Fruit fly (Drosophila melanogaster) whole organism, embryonic: ENCODE data around the gene CNMa.

ENCODE experiments used
- Atf6 ChIP-seq: fragments of 200-800 bp; sonication (Bioruptor generic); IDR thresholded peaks from 2 replicates; pipeline ENCODE4 v1.3.6; 2022; ENCODE audit warnings: missing biosample characterization, missing genetic modification characterization
- CG10543 ChIP-seq: fragments of 200-800 bp; sonication (Bioruptor generic); optimal IDR thresholded peaks from 3 replicates; lab custom pipeline; 2017; ENCODE audit warnings: missing biosample characterization, mild to moderate bottlenecking, missing genetic modification characterization, moderate library complexity
- CG11085 ChIP-seq: fragments of 200-800 bp; sonication (Bioruptor generic); IDR thresholded peaks from 2 replicates; pipeline ENCODE4 v1.3.6; 2022; ENCODE audit warnings: missing biosample characterization, missing genetic modification characterization
- CG13624 ChIP-seq: fragments of 200-800 bp; sonication (Bioruptor generic); optimal IDR thresholded peaks from 2 replicates; lab custom pipeline; 2016; ENCODE audit warnings: missing biosample characterization, missing genetic modification characterization
- CG14050 ChIP-seq: fragments of 200-800 bp; sonication (Bioruptor generic); IDR thresholded peaks from 3 replicates; pipeline ENCODE4 v1.3.6; 2022; ENCODE audit warnings: missing biosample characterization, missing genetic modification characterization
- CG14441 ChIP-seq: fragments of 200-800 bp; sonication (Bioruptor generic); IDR thresholded peaks from 2 replicates; pipeline ENCODE4 v1.3.6; 2022; ENCODE audit warnings: missing biosample characterization, missing genetic modification characterization
- CG14965 ChIP-seq: fragments of 200-800 bp; sonication (Bioruptor generic); optimal IDR thresholded peaks from 2 replicates; lab custom pipeline; 2016; ENCODE audit warnings: missing biosample characterization, missing genetic modification characterization, borderline replicate concordance
- CG15269 ChIP-seq: fragments of 200-800 bp; sonication (Bioruptor generic); optimal IDR thresholded peaks from 2 replicates; lab custom pipeline; 2018; ENCODE audit warnings: missing biosample characterization, mild to moderate bottlenecking, missing genetic modification characterization, moderate library complexity
- CG1602 ChIP-seq: fragments of 200-800 bp; sonication (Bioruptor generic); optimal IDR thresholded peaks from 3 replicates; lab custom pipeline; 2016; ENCODE audit warnings: missing biosample characterization, missing genetic modification characterization
- CG17328 ChIP-seq: fragments of 200-800 bp; sonication (Bioruptor generic); IDR thresholded peaks from 2 replicates; pipeline ENCODE4 v1.3.6; 2022; ENCODE audit warnings: missing biosample characterization, missing genetic modification characterization
- CG17385 ChIP-seq: fragments of 200-800 bp; sonication (Bioruptor generic); optimal IDR thresholded peaks from 3 replicates; lab custom pipeline; 2018; ENCODE audit warnings: missing biosample characterization, mild to moderate bottlenecking, missing genetic modification characterization
- CG17802 ChIP-seq: fragments of 200-800 bp; sonication (Bioruptor generic); optimal IDR thresholded peaks from 2 replicates; lab custom pipeline; 2018; ENCODE audit warnings: missing biosample characterization, mild to moderate bottlenecking, missing genetic modification characterization, moderate library complexity
- CG17829 ChIP-seq: fragments of 200-800 bp; optimal IDR thresholded peaks from 2 replicates; lab custom pipeline; 2019; ENCODE audit warnings: missing biosample characterization, mild to moderate bottlenecking, missing genetic modification characterization, moderate library complexity
- CG18764 ChIP-seq: fragments of 200-800 bp; sonication (Bioruptor generic); optimal IDR thresholded peaks from 3 replicates; lab custom pipeline; 2016; ENCODE audit warnings: missing biosample characterization, missing genetic modification characterization
- CG2712 ChIP-seq: fragments of 200-800 bp; optimal IDR thresholded peaks from 3 replicates; lab custom pipeline; 2019; ENCODE audit warnings: missing biosample characterization, mild to moderate bottlenecking, missing genetic modification characterization, moderate library complexity
- CG31365 ChIP-seq: fragments of 200-800 bp; sonication (Bioruptor generic); optimal IDR thresholded peaks from 2 replicates; lab custom pipeline; 2018; ENCODE audit warnings: missing biosample characterization, mild to moderate bottlenecking, missing genetic modification characterization
- CG4707 ChIP-seq: fragments of 200-800 bp; sonication (Bioruptor generic); optimal IDR thresholded peaks from 2 replicates; lab custom pipeline; 2018; ENCODE audit warnings: missing biosample characterization, mild to moderate bottlenecking, missing genetic modification characterization, moderate library complexity
- CG6254 ChIP-seq: fragments of 200-800 bp; sonication (Bioruptor generic); optimal IDR thresholded peaks from 3 replicates; lab custom pipeline; 2017; ENCODE audit warnings: mild to moderate bottlenecking, missing biosample characterization, missing genetic modification reagents, missing genetic modification characterization
- CG6683 ChIP-seq: fragments of 200-800 bp; sonication (Bioruptor generic); optimal IDR thresholded peaks from 2 replicates; lab custom pipeline; 2017; ENCODE audit warnings: missing biosample characterization, mild to moderate bottlenecking, missing genetic modification characterization, missing genetic modification reagents
- CG6689 ChIP-seq: fragments of 200-800 bp; sonication (Bioruptor generic); IDR thresholded peaks from 2 replicates; pipeline ENCODE4 v1.3.6; 2022; ENCODE audit warnings: missing biosample characterization, missing genetic modification characterization
- CG7987 ChIP-seq: fragments of 200-800 bp; sonication (Bioruptor generic); optimal IDR thresholded peaks from 2 replicates; lab custom pipeline; 2018; ENCODE audit warnings: missing biosample characterization, mild to moderate bottlenecking, missing genetic modification characterization, moderate library complexity
- CG8290 ChIP-seq, 3 experiments: fragments of 200-800 bp; sonication (Bioruptor generic); optimal IDR thresholded peaks; 2 replicates each; lab custom pipeline; 2016 to 2019; ENCODE audit warnings: missing biosample characterization in 3 of 3, missing genetic modification characterization in 3 of 3, mild to moderate bottlenecking in 2 of 3, moderate library complexity in 1 of 3
- CG9727 ChIP-seq: fragments of 200-800 bp; sonication (Bioruptor generic); optimal IDR thresholded peaks from 3 replicates; lab custom pipeline; 2017; ENCODE audit warnings: missing biosample characterization, mild to moderate bottlenecking, missing genetic modification characterization
- CHES-1-like ChIP-seq: fragments of 200-800 bp; sonication (Bioruptor generic); optimal IDR thresholded peaks from 2 replicates; lab custom pipeline; 2016; ENCODE audit warnings: missing biosample characterization, missing genetic modification characterization
- D ChIP-seq, 2 experiments: fragments of 200-800 bp in 1 of 2; fragments of >200 bp in 1 of 2; sonication (Bioruptor generic) in 1 of 2; optimal IDR thresholded peaks; 2 replicates in 1 of 2; 3 replicates in 1 of 2; lab custom pipeline; 2017; ENCODE audit warnings: mild to moderate bottlenecking in 1 of 2, missing biosample characterization in 1 of 2, missing genetic modification characterization in 1 of 2, missing genetic modification reagents in 1 of 2
- Fer3 ChIP-seq: fragments of 200-800 bp; sonication (Bioruptor generic); optimal IDR thresholded peaks from 2 replicates; lab custom pipeline; 2018; ENCODE audit warnings: missing biosample characterization, mild to moderate bottlenecking, missing genetic modification characterization, moderate library complexity
- HLH4C ChIP-seq: fragments of 200-800 bp; sonication (Bioruptor generic); IDR thresholded peaks from 3 replicates; pipeline ENCODE4 v1.3.6; 2022; ENCODE audit warnings: missing biosample characterization, missing genetic modification characterization; ENCODE audit not compliant: partially characterized antibody
- Hr39 ChIP-seq: fragments of >200 bp; optimal IDR thresholded peaks from 2 replicates; lab custom pipeline; 2017
- Side ChIP-seq: fragments of 200-800 bp; sonication (Bioruptor generic); optimal IDR thresholded peaks from 2 replicates; lab custom pipeline; 2016; ENCODE audit warnings: missing biosample characterization, missing genetic modification characterization
- Ssrp ChIP-seq: fragments of 200-800 bp; sonication (Bioruptor generic); optimal IDR thresholded peaks from 2 replicates; lab custom pipeline; 2018; ENCODE audit warnings: missing biosample characterization, mild to moderate bottlenecking, missing genetic modification characterization, moderate library complexity
- Taf1 ChIP-seq: fragments of 200-800 bp; sonication (Bioruptor generic); IDR thresholded peaks from 2 replicates; pipeline ENCODE4 v1.3.6; 2022; ENCODE audit warnings: missing biosample characterization, missing genetic modification characterization
- YL-1 ChIP-seq: fragments of 200-800 bp; sonication (Bioruptor generic); optimal IDR thresholded peaks from 3 replicates; lab custom pipeline; 2017; ENCODE audit warnings: missing biosample characterization, mild to moderate bottlenecking, missing genetic modification characterization
- amos ChIP-seq: fragments of 200-800 bp; sonication (Bioruptor generic); IDR thresholded peaks from 2 replicates; pipeline ENCODE4 v1.3.6; 2022; ENCODE audit warnings: missing biosample characterization, missing genetic modification characterization; ENCODE audit not compliant: partially characterized antibody
- ato ChIP-seq: fragments of 200-800 bp; sonication (Bioruptor generic); IDR thresholded peaks from 2 replicates; pipeline ENCODE4 v1.3.6; 2022; ENCODE audit warnings: missing biosample characterization, missing genetic modification characterization; ENCODE audit not compliant: partially characterized antibody
- cas ChIP-seq: fragments of 200-800 bp; sonication (Bioruptor generic); IDR thresholded peaks from 2 replicates; pipeline ENCODE4 v1.3.6; 2022; ENCODE audit warnings: missing biosample characterization, missing genetic modification characterization
- dpn ChIP-seq, 2 experiments: fragments of 200-800 bp; sonication (Bioruptor generic); optimal IDR thresholded peaks; 3 replicates each; lab custom pipeline; 2016; ENCODE audit warnings: missing biosample characterization in 2 of 2, missing genetic modification characterization in 2 of 2
- en ChIP-seq: fragments of 200-800 bp; sonication (Bioruptor generic); optimal IDR thresholded peaks from 2 replicates; lab custom pipeline; 2016; ENCODE audit warnings: missing biosample characterization, missing genetic modification characterization
- eyg ChIP-seq: fragments of 200-800 bp; sonication (Bioruptor generic); optimal IDR thresholded peaks from 3 replicates; lab custom pipeline; 2016; ENCODE audit warnings: missing biosample characterization, missing genetic modification characterization
- gce ChIP-seq: fragments of 200-800 bp; sonication (Bioruptor generic); IDR thresholded peaks from 3 replicates; pipeline ENCODE4 v1.3.6; 2022; ENCODE audit warnings: missing biosample characterization, missing genetic modification characterization
- lola ChIP-seq, 3 experiments: fragments of >200 bp in 2 of 3; fragments of 200-800 bp in 1 of 3; sonication (Bioruptor generic) in 1 of 3; optimal IDR thresholded peaks; 2 replicates each; lab custom pipeline; 2017 to 2019; ENCODE audit warnings: missing biosample characterization in 3 of 3, missing genetic modification characterization in 3 of 3, mild to moderate bottlenecking in 1 of 3, moderate library complexity in 1 of 3
- mirr ChIP-seq: fragments of 200-800 bp; sonication (Bioruptor generic); optimal IDR thresholded peaks from 3 replicates; lab custom pipeline; 2018; ENCODE audit warnings: missing biosample characterization, mild to moderate bottlenecking, missing genetic modification characterization
- nom ChIP-seq: fragments of 200-800 bp; sonication (Bioruptor generic); optimal IDR thresholded peaks from 2 replicates; lab custom pipeline; 2017; ENCODE audit warnings: missing biosample characterization, missing genetic modification characterization, mild to moderate bottlenecking, moderate library complexity, missing genetic modification reagents
- phol ChIP-seq: fragments of 200-800 bp; sonication (Bioruptor generic); optimal IDR thresholded peaks from 3 replicates; lab custom pipeline; 2018; ENCODE audit warnings: missing biosample characterization, mild to moderate bottlenecking, missing genetic modification characterization, moderate library complexity
- repo ChIP-seq: fragments of 200-800 bp; sonication (Bioruptor generic); optimal IDR thresholded peaks from 2 replicates; lab custom pipeline; 2016; ENCODE audit warnings: missing biosample characterization, missing genetic modification characterization
- slp2 ChIP-seq: fragments of 200-800 bp; sonication (Bioruptor generic); optimal IDR thresholded peaks from 2 replicates; lab custom pipeline; 2016; ENCODE audit warnings: missing biosample characterization, missing genetic modification characterization
- tll ChIP-seq, 2 experiments: fragments of 200-800 bp in 1 of 2; fragments of >200 bp in 1 of 2; sonication (Bioruptor generic) in 1 of 2; optimal IDR thresholded peaks; 2 replicates each; lab custom pipeline; 2017 to 2019; ENCODE audit warnings: missing biosample characterization in 2 of 2, missing genetic modification characterization in 2 of 2, mild to moderate bottlenecking in 1 of 2, moderate library complexity in 1 of 2
- unpg ChIP-seq: fragments of 200-800 bp; sonication (Bioruptor generic); optimal IDR thresholded peaks from 3 replicates; lab custom pipeline; 2018; ENCODE audit warnings: missing biosample characterization, mild to moderate bottlenecking, missing genetic modification characterization, moderate library complexity
- vfl ChIP-seq: fragments of 200-800 bp; sonication (Bioruptor generic); optimal IDR thresholded peaks from 2 replicates; lab custom pipeline; 2016; ENCODE audit warnings: missing biosample characterization, missing genetic modification characterization

Gene CNMa

DNA sequence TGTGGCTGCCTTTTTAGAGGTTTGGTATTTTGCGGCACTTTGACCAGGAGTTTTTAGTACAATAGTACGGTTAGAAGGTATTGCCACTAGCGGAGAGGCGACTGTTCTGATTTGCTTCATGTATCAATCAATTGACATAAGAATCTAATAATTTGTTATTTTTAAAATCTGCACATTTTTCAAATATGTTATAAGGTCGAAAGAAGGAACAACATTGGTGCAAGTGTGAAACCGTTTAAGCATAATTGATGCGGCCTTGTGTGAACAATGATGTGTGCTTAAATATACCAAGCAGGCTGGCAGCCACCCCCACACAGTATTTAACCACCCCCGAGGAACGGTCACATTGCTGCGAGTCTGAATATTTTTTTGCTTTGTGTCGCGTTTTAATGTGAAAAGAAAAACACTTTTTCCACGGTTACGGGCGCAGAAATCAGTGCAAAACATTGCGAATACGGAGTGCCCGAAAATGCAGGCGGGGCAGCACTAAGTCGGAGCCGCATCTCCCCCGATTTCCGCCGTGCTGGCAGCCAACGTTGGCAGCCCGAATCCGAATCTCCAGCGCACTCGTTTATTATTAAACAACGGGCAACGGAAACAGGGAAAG, 9.8 kb upstream of the CNMa start, which contains the start of the genes HBS1 and CG12025 (continued):
- peak; percentile 77 for TF ChIP-seq CG17829 (tag; lab: Kevin White, UChicago)
- peak; percentile 59 for TF ChIP-seq Atf6 (GFP tag; lab: Robert Waterston, UW)
- no peak for TF ChIP-seq en (GFP tag; lab: Kevin White, UChicago)
- peak; percentile 83 for TF ChIP-seq YL-1
- TF ChIP-seq CHES-1-like (GFP tag; lab: Kevin White, UChicago): peak; percentile 65
- TF ChIP-seq D (optimal IDR thresholded peaks at IDR 0.05; lab: Kevin White, UChicago): no peak
- peak; percentile 9 for TF ChIP-seq D (GFP tag; optimal IDR thresholded peaks at IDR 0.05; lab: Kevin White, UChicago)
- TF ChIP-seq CG2712 (tag; lab: Kevin White, UChicago): peak; percentile 66
- TF ChIP-seq CG18764 (GFP tag; lab: Kevin White, UChicago): peak; percentile 24
- peak; percentile 6 for TF ChIP-seq CG10543 (GFP tag; lab: Kevin White, UChicago)
- TF ChIP-seq CG13624 (GFP tag; lab: Kevin White, UChicago): peak; percentile 67
- TF ChIP-seq slp2 (GFP tag; lab: Kevin White, UChicago): peak; percentile 38
- TF ChIP-seq CG17328 (GFP tag; lab: Robert Waterston, UW): peak; percentile 41
- peak in 1 of 2 experiments; percentile 82 for TF ChIP-seq tll (GFP tag; optimal IDR thresholded peaks at IDR 0.05; lab: Kevin White, UChicago)
- 0 out of 2 replicates have a peak, but pooled peaks have one; percentile 23 for TF ChIP-seq Taf1
- peak; percentile 65 for TF ChIP-seq Fer3 (tag; lab: Kevin White, UChicago)
- no peak for TF ChIP-seq CG31365 (tag; lab: Kevin White, UChicago)
- peak; percentile 69 for TF ChIP-seq CG14441 (GFP tag; lab: Robert Waterston, UW)
- TF ChIP-seq eyg (GFP tag; lab: Kevin White, UChicago): no peak
- peak; percentile 57 for TF ChIP-seq Side (GFP tag; lab: Kevin White, UChicago)
- TF ChIP-seq vfl: no peak
- TF ChIP-seq CG6683 (GFP tag; lab: Kevin White, UChicago): no peak
- peak; percentile 53; the same call in 1 of the 2 replicates for TF ChIP-seq CG11085 (GFP tag; lab: Robert Waterston, UW)
- TF ChIP-seq CG17802 (tag; lab: Kevin White, UChicago): peak; percentile 99
- peak; percentile 80 for TF ChIP-seq phol
- TF ChIP-seq CG1602 (GFP tag; lab: Kevin White, UChicago): peak; percentile 48
- no peak for TF ChIP-seq HLH4C
- TF ChIP-seq CG6254 (GFP tag; lab: Kevin White, UChicago): no peak
- TF ChIP-seq nom (GFP tag; lab: Kevin White, UChicago): peak; percentile 10
- TF ChIP-seq Hr39 (lab: Kevin White, UChicago): no peak
- TF ChIP-seq CG15269 (tag; lab: Kevin White, UChicago): peak; percentile 32
- TF ChIP-seq cas: 0 out of 2 replicates have a peak, but pooled peaks have one; percentile 26
- TF ChIP-seq CG14965 (GFP tag; lab: Kevin White, UChicago): no peak
- peak in 1 of 3 experiments; percentile 58 for TF ChIP-seq lola (GFP tag; optimal IDR thresholded peaks at IDR 0.05; lab: Kevin White, UChicago)
- peak; percentile 71 for TF ChIP-seq CG6689 (GFP tag; lab: Robert Waterston, UW)
- TF ChIP-seq CG7987: no peak
- peak; percentile 76 for TF ChIP-seq CG8290 (GFP tag; optimal IDR thresholded peaks at IDR 0.05; lab: Kevin White, UChicago)
- TF ChIP-seq CG8290 (tag; optimal IDR thresholded peaks at IDR 0.05; lab: Kevin White, UChicago): no peak
- TF ChIP-seq repo (GFP tag; lab: Kevin White, UChicago): peak; percentile 38
- peak; percentile 49 for TF ChIP-seq CG9727
- TF ChIP-seq Ssrp: peak; percentile 50
- TF ChIP-seq mirr (GFP tag; lab: Kevin White, UChicago): no peak
- no peak for TF ChIP-seq ato
- TF ChIP-seq unpg (GFP tag; lab: Kevin White, UChicago): peak; percentile 40
- TF ChIP-seq dpn (GFP tag; optimal IDR thresholded peaks at IDR 0.05; lab: Kevin White, UChicago): peak; percentile 51 to 64
- TF ChIP-seq CG17385: peak; percentile 23
- TF ChIP-seq CG4707 (GFP tag; lab: Kevin White, UChicago): no peak
- TF ChIP-seq CG14050 (GFP tag; lab: Robert Waterston, UW): no peak
- 0 out of 2 replicates have a peak, but pooled peaks have one; percentile 4 for TF ChIP-seq amos (GFP tag; lab: Robert Waterston, UW)
- TF ChIP-seq gce (GFP tag; lab: Robert Waterston, UW): no peak
